Fruit fly (Drosophila melanogaster) whole organism, embryonic: ENCODE data around the gene CG15772.
A peak's percentile ranks its signal among the peaks of the same experiment; 100 is the strongest.

Experiments
- ATbp ChIP-seq: fragments of 200-800 bp; sonication (Bioruptor generic); optimal IDR thresholded peaks from 2 replicates; lab custom pipeline; 2017; ENCODE audit warnings: missing biosample characterization, mild to moderate bottlenecking, missing genetic modification characterization, missing genetic modification reagents
- Bdp1 ChIP-seq: fragments of 200-800 bp; sonication (Bioruptor generic); optimal IDR thresholded peaks from 3 replicates; lab custom pipeline; 2016; ENCODE audit warnings: missing biosample characterization, missing genetic modification characterization
- CG10147 ChIP-seq: fragments of 200-800 bp; sonication (Bioruptor generic); optimal IDR thresholded peaks from 2 replicates; lab custom pipeline; 2019; ENCODE audit warnings: missing biosample characterization, mild to moderate bottlenecking, missing genetic modification characterization, moderate library complexity
- CG10209 ChIP-seq: fragments of 200-800 bp; sonication (Bioruptor generic); optimal IDR thresholded peaks from 3 replicates; lab custom pipeline; 2017; ENCODE audit warnings: missing biosample characterization, mild to moderate bottlenecking, missing genetic modification characterization, missing genetic modification reagents
- CG10431 ChIP-seq: fragments of 200-800 bp; sonication (Bioruptor generic); optimal IDR thresholded peaks from 3 replicates; lab custom pipeline; 2018; ENCODE audit warnings: missing biosample characterization, mild to moderate bottlenecking, missing genetic modification characterization
- CG10462 ChIP-seq: fragments of 200-800 bp; sonication (Bioruptor generic); optimal IDR thresholded peaks from 2 replicates; lab custom pipeline; 2016; ENCODE audit warnings: missing biosample characterization, missing genetic modification characterization
- CG10543 ChIP-seq: fragments of 200-800 bp; sonication (Bioruptor generic); optimal IDR thresholded peaks from 3 replicates; lab custom pipeline; 2017; ENCODE audit warnings: missing biosample characterization, mild to moderate bottlenecking, missing genetic modification characterization, moderate library complexity
- CG12236 ChIP-seq: fragments of 200-800 bp; sonication (Bioruptor generic); optimal IDR thresholded peaks from 2 replicates; lab custom pipeline; 2016; ENCODE audit warnings: missing biosample characterization, missing genetic modification characterization
- CG12391 ChIP-seq: fragments of 200-800 bp; sonication (Bioruptor generic); optimal IDR thresholded peaks from 3 replicates; lab custom pipeline; 2018; ENCODE audit warnings: missing biosample characterization, mild to moderate bottlenecking, missing genetic modification characterization, moderate library complexity
- CG14965 ChIP-seq: fragments of 200-800 bp; sonication (Bioruptor generic); optimal IDR thresholded peaks from 2 replicates; lab custom pipeline; 2016; ENCODE audit warnings: missing biosample characterization, missing genetic modification characterization, borderline replicate concordance
- CG15073 ChIP-seq: fragments of 200-800 bp; sonication (Bioruptor generic); optimal IDR thresholded peaks from 2 replicates; lab custom pipeline; 2016; ENCODE audit warnings: missing biosample characterization, missing genetic modification characterization
- CG16779 ChIP-seq: fragments of 200-800 bp; sonication (Bioruptor generic); IDR thresholded peaks from 2 replicates; pipeline ENCODE4 v1.3.6; 2022; ENCODE audit warnings: missing biosample characterization, missing genetic modification characterization
- CG16863 ChIP-seq: fragments of 200-800 bp; sonication (Bioruptor generic); optimal IDR thresholded peaks from 3 replicates; lab custom pipeline; 2016; ENCODE audit warnings: missing biosample characterization, missing genetic modification characterization
- CG17361 ChIP-seq: fragments of 200-800 bp; sonication (Bioruptor generic); IDR thresholded peaks from 3 replicates; pipeline ENCODE4 v1.3.6; 2022; ENCODE audit warnings: missing biosample characterization, missing genetic modification characterization
- CG17612 ChIP-seq: fragments of 200-800 bp; sonication (Bioruptor generic); IDR thresholded peaks from 2 replicates; pipeline ENCODE4 v1.3.6; 2022; ENCODE audit warnings: missing biosample characterization, missing genetic modification characterization
- CG1792 ChIP-seq: fragments of 200-800 bp; sonication (Bioruptor generic); optimal IDR thresholded peaks from 2 replicates; lab custom pipeline; 2016; ENCODE audit warnings: missing biosample characterization, missing genetic modification characterization
- CG2199 ChIP-seq: fragments of 200-800 bp; sonication (Bioruptor generic); IDR thresholded peaks from 3 replicates; pipeline ENCODE4 v1.3.6; 2022; ENCODE audit warnings: missing biosample characterization, missing genetic modification characterization
- CG4282 ChIP-seq: fragments of 200-800 bp; sonication (Bioruptor generic); optimal IDR thresholded peaks from 2 replicates; lab custom pipeline; 2016; ENCODE audit warnings: missing biosample characterization, missing genetic modification characterization
- CG4360 ChIP-seq: fragments of 200-800 bp; sonication (Bioruptor generic); IDR thresholded peaks from 2 replicates; pipeline ENCODE4 v1.3.6; 2022; ENCODE audit warnings: missing biosample characterization, missing genetic modification characterization
- CG6272 ChIP-seq: fragments of 200-800 bp; sonication (Bioruptor generic); IDR thresholded peaks from 2 replicates; pipeline ENCODE4 v1.3.6; 2022; ENCODE audit warnings: missing biosample characterization, missing genetic modification characterization
- CG6791 ChIP-seq: fragments of 200-800 bp; sonication (Bioruptor generic); IDR thresholded peaks from 3 replicates; pipeline ENCODE4 v1.3.6; 2022; ENCODE audit warnings: missing biosample characterization, missing genetic modification characterization; ENCODE audit not compliant: partially characterized antibody
- CG8281 ChIP-seq: fragments of 200-800 bp; sonication (Bioruptor generic); optimal IDR thresholded peaks from 2 replicates; lab custom pipeline; 2018; ENCODE audit warnings: missing biosample characterization, mild to moderate bottlenecking, missing genetic modification characterization, moderate library complexity
- CG8765 ChIP-seq: fragments of 200-800 bp; sonication (Bioruptor generic); IDR thresholded peaks from 2 replicates; pipeline ENCODE4 v1.3.6; 2022; ENCODE audit warnings: missing biosample characterization, missing genetic modification characterization
- D19A ChIP-seq: fragments of 200-800 bp; optimal IDR thresholded peaks from 3 replicates; lab custom pipeline; 2019; ENCODE audit warnings: missing biosample characterization, mild to moderate bottlenecking, missing genetic modification characterization, moderate library complexity
- Dref ChIP-seq: fragments of 200-800 bp; sonication (Bioruptor generic); IDR thresholded peaks from 2 replicates; pipeline ENCODE4 v1.3.6; 2022; ENCODE audit warnings: missing biosample characterization, missing genetic modification characterization
- E2f1 ChIP-seq: fragments of 200-800 bp; sonication (Bioruptor generic); IDR thresholded peaks from 2 replicates; pipeline ENCODE4 v1.3.6; 2022; ENCODE audit warnings: missing biosample characterization, missing genetic modification characterization
- Ets65A ChIP-seq: fragments of 200-800 bp; sonication (Bioruptor generic); peaks from one replicate; lab custom pipeline; 2016; ENCODE audit warnings: missing biosample characterization, missing genetic modification characterization
- Fer1 ChIP-seq: fragments of 200-800 bp; sonication (Bioruptor generic); optimal IDR thresholded peaks from 2 replicates; lab custom pipeline; 2017; ENCODE audit warnings: missing biosample characterization, mild to moderate bottlenecking, missing genetic modification characterization
- Gsc ChIP-seq: fragments of 200-800 bp; sonication (Bioruptor generic); IDR thresholded peaks from 2 replicates; pipeline ENCODE4 v1.3.6; 2022; ENCODE audit warnings: missing biosample characterization, missing genetic modification characterization
- Hmr ChIP-seq: fragments of 200-800 bp; sonication (Bioruptor generic); optimal IDR thresholded peaks from 3 replicates; lab custom pipeline; 2017; ENCODE audit warnings: mild to moderate bottlenecking, missing biosample characterization, missing genetic modification reagents, missing genetic modification characterization
- Max ChIP-seq: fragments of 200-800 bp; sonication (Bioruptor generic); optimal IDR thresholded peaks from 2 replicates; lab custom pipeline; 2016; ENCODE audit warnings: missing biosample characterization, mild to moderate bottlenecking, missing genetic modification characterization
- NFAT ChIP-seq: fragments of 200-800 bp; sonication (Bioruptor generic); IDR thresholded peaks from 2 replicates; pipeline ENCODE4 v1.3.6; 2022; ENCODE audit warnings: missing biosample characterization, missing genetic modification characterization
- NfI ChIP-seq: fragments of 200-800 bp; sonication (Bioruptor generic); optimal IDR thresholded peaks from 3 replicates; lab custom pipeline; 2018; ENCODE audit warnings: missing biosample characterization, mild to moderate bottlenecking, missing genetic modification characterization, moderate library complexity
- Rfx ChIP-seq: fragments of 200-800 bp; sonication (Bioruptor generic); IDR thresholded peaks from 2 replicates; pipeline ENCODE4 v1.3.6; 2022; ENCODE audit warnings: missing biosample characterization, missing genetic modification characterization
- Sry-δ ChIP-seq: fragments of 200-800 bp; sonication (Bioruptor generic); optimal IDR thresholded peaks from 2 replicates; lab custom pipeline; 2016; ENCODE audit warnings: missing biosample characterization, missing genetic modification characterization
- amos ChIP-seq: fragments of 200-800 bp; sonication (Bioruptor generic); IDR thresholded peaks from 2 replicates; pipeline ENCODE4 v1.3.6; 2022; ENCODE audit warnings: missing biosample characterization, missing genetic modification characterization; ENCODE audit not compliant: partially characterized antibody
- ci ChIP-seq: fragments of 200-800 bp; sonication (Bioruptor generic); IDR thresholded peaks from 3 replicates; pipeline ENCODE4 v1.3.6; 2022; ENCODE audit warnings: missing biosample characterization, missing genetic modification characterization
- dmrt99B ChIP-seq: fragments of 200-800 bp; sonication (Bioruptor generic); optimal IDR thresholded peaks from 2 replicates; lab custom pipeline; 2018; ENCODE audit warnings: missing biosample characterization, mild to moderate bottlenecking, missing genetic modification characterization, moderate library complexity
- exex ChIP-seq: fragments of 200-800 bp; sonication (Bioruptor generic); optimal IDR thresholded peaks from 4 replicates; lab custom pipeline; 2018; ENCODE audit warnings: missing biosample characterization, mild to moderate bottlenecking, missing genetic modification characterization, moderate library complexity
- gfzf ChIP-seq: fragments of 200-800 bp; sonication (Bioruptor generic); optimal IDR thresholded peaks from 2 replicates; lab custom pipeline; 2016; ENCODE audit warnings: missing biosample characterization, mild to moderate bottlenecking, missing genetic modification characterization, moderate library complexity
- gt ChIP-seq: fragments of 200-800 bp; sonication (Bioruptor generic); IDR thresholded peaks from 2 replicates; pipeline ENCODE4 v1.3.6; 2022; ENCODE audit warnings: missing biosample characterization, missing genetic modification characterization
- ind ChIP-seq: fragments of 200-800 bp; sonication (Bioruptor generic); optimal IDR thresholded peaks from 3 replicates; lab custom pipeline; 2016; ENCODE audit warnings: missing biosample characterization, missing genetic modification characterization
- inv ChIP-seq: fragments of 200-800 bp; sonication (Bioruptor generic); IDR thresholded peaks from 2 replicates; pipeline ENCODE4 v1.3.6; 2022; ENCODE audit warnings: missing biosample characterization, missing genetic modification characterization; ENCODE audit not compliant: partially characterized antibody
- jigr1 ChIP-seq: fragments of 200-800 bp; sonication (Bioruptor generic); IDR thresholded peaks from 3 replicates; pipeline ENCODE4 v1.3.6; 2022; ENCODE audit warnings: missing biosample characterization, missing genetic modification characterization
- lab ChIP-seq: fragments of 200-800 bp; sonication (Bioruptor generic); optimal IDR thresholded peaks from 3 replicates; lab custom pipeline; 2017; ENCODE audit warnings: missing biosample characterization, missing genetic modification characterization, mild to moderate bottlenecking, moderate library complexity, missing genetic modification reagents
- prd ChIP-seq, 3 experiments: fragments of >200 bp in 2 of 3; fragments of 200-800 bp in 1 of 3; sonication (Bioruptor generic) in 1 of 3; optimal IDR thresholded peaks in 2 of 3; IDR thresholded peaks in 1 of 3; 2 replicates in 2 of 3; 3 replicates in 1 of 3; pipeline versions ENCODE4 v1.3.6 to Lab custom; 2017 to 2022; ENCODE audit warnings: missing biosample characterization in 1 of 3, missing genetic modification characterization in 1 of 3
- ranshi ChIP-seq: fragments of 200-800 bp; sonication (Bioruptor generic); IDR thresholded peaks from 2 replicates; pipeline ENCODE4 v1.3.6; 2022; ENCODE audit warnings: missing biosample characterization, missing genetic modification characterization
- sens-2 ChIP-seq: fragments of 200-800 bp; sonication (Bioruptor generic); IDR thresholded peaks from 2 replicates; pipeline ENCODE4 v1.3.6; 2022; ENCODE audit warnings: missing biosample characterization, missing genetic modification characterization
- tin ChIP-seq: fragments of 200-800 bp; sonication (Bioruptor generic); optimal IDR thresholded peaks from 3 replicates; lab custom pipeline; 2016; ENCODE audit warnings: missing biosample characterization, missing genetic modification characterization
- vnd ChIP-seq: fragments of 200-800 bp; sonication (Bioruptor generic); IDR thresholded peaks from 3 replicates; pipeline ENCODE4 v1.3.6; 2022; ENCODE audit warnings: missing biosample characterization, missing genetic modification characterization; ENCODE audit not compliant: partially characterized antibody

The CG15772 gene

dm6 chrX:5737676-5738220 is 14.3 kb upstream of the CG15772 start, which contains the start of gene Snx27 (continued):
- TF ChIP-seq CG16863 (GFP tag; lab: Kevin White, UChicago) (peak; percentile 18), CG10147 (GFP tag; lab: Kevin White, UChicago) (no peak), sens-2 (GFP tag; lab: Robert Waterston, UW) (no peak), Max (GFP tag; lab: Kevin White, UChicago) (no peak), NFAT (peak; percentile 52; the same call in 1 of the 2 replicates), CG15073 (GFP tag; lab: Kevin White, UChicago) (no peak), ind (GFP tag; lab: Kevin White, UChicago) (peak; percentile 4), tin (GFP tag; lab: Kevin White, UChicago) (no peak), Bdp1 (no peak), CG4360 (GFP tag; lab: Robert Waterston, UW) (no peak), CG12236 (GFP tag; lab: Kevin White, UChicago) (no peak), CG10543 (GFP tag; lab: Kevin White, UChicago) (no peak), CG1792 (GFP tag; lab: Kevin White, UChicago) (peak; percentile 32), Fer1 (peak; percentile 50), ci (GFP tag; lab: Robert Waterston, UW) (peak; percentile 70), Hmr (GFP tag; lab: Kevin White, UChicago) (peak; percentile 76), CG4282 (GFP tag; lab: Kevin White, UChicago) (no peak), CG8281 (no peak), gfzf (peak; percentile 90), ranshi (GFP tag; lab: Robert Waterston, UW) (0 out of 2 replicates have a peak, but pooled peaks have one; percentile 6), Sry-δ (GFP tag; lab: Kevin White, UChicago) (peak; percentile 96), Rfx (GFP tag; lab: Robert Waterston, UW) (peak; percentile 79), CG10462 (no peak), CG16779 (GFP tag; lab: Robert Waterston, UW) (no peak), Ets65A (GFP tag; lab: Kevin White, UChicago) (peak; percentile 95), CG8765 (no peak), Gsc (GFP tag; lab: Robert Waterston, UW) (no peak), lab (GFP tag; lab: Kevin White, UChicago) (peak; percentile 50), gt (GFP tag; lab: Robert Waterston, UW) (no peak), dmrt99B (no peak), CG17361 (GFP tag; lab: Robert Waterston, UW) (0 out of 3 replicates have a peak, but pooled peaks have one; percentile 15), prd (optimal IDR thresholded peaks at IDR 0.05; lab: Kevin White, UChicago) (no peak), prd (GFP tag; IDR thresholded peaks at IDR 0.05; lab: Robert Waterston, UW) (peak; percentile 69), CG10209 (peak; percentile 7), CG10431 (GFP tag; lab: Kevin White, UChicago) (peak; percentile 46), CG17612 (GFP tag; lab: Robert Waterston, UW) (no peak), Dref (GFP tag; lab: Robert Waterston, UW) (peak; percentile 99), CG6272 (GFP tag; lab: Robert Waterston, UW) (peak; percentile 71), jigr1 (GFP tag; lab: Robert Waterston, UW) (no peak), ATbp (GFP tag; lab: Kevin White, UChicago) (no peak), CG6791 (GFP tag; lab: Robert Waterston, UW) (peak; percentile 100), D19A (tag; lab: Kevin White, UChicago) (peak; percentile 16), CG14965 (GFP tag; lab: Kevin White, UChicago) (no peak), inv (GFP tag; lab: Robert Waterston, UW) (peak; percentile 99), exex (tag; lab: Kevin White, UChicago) (no peak), CG12391 (tag; lab: Kevin White, UChicago) (peak; percentile 54), NfI (peak; percentile 54), CG2199 (GFP tag; lab: Robert Waterston, UW) (no peak), vnd (GFP tag; lab: Robert Waterston, UW) (peak; percentile 99), E2f1 (GFP tag; lab: Robert Waterston, UW) (0 out of 2 replicates have a peak, but pooled peaks have one; percentile 27), amos (GFP tag; lab: Robert Waterston, UW) (peak; percentile 100)
